Worm (Caenorhabditis elegans) whole organism, young adult: ENCODE measurements around the gene W07G4.1.

Experiments used
- B0336.3 ChIP-seq: fragments of 200-800 bp; sonication (Bioruptor generic); IDR thresholded peaks from 2 replicates; pipeline ENCODE4 v1.3.6; 2022; ENCODE audit warnings: missing genetic modification characterization, missing compliant biosample characterization
- ZK185.1 ChIP-seq: sonication (generic microtip); optimal IDR thresholded peaks from 2 replicates; lab custom pipeline; 2016; ENCODE audit warnings: mild to moderate bottlenecking, missing genetic modification characterization, missing compliant biosample characterization; ENCODE audit not compliant: poor library complexity, severe bottlenecking
- madf-8 ChIP-seq: fragments of 200-800 bp; sonication (Bioruptor generic); conservative IDR thresholded peaks from 2 replicates; pipeline ENCODE4 v1.3.6; 2022; ENCODE audit warnings: missing genetic modification reagents, missing genetic modification characterization, missing compliant biosample characterization
- sdz-38 ChIP-seq: sonication (generic microtip); optimal IDR thresholded peaks from 2 replicates; lab custom pipeline; 2016; ENCODE audit warnings: missing genotype, missing genetic modification characterization, missing compliant biosample characterization
- snpc-4 ChIP-seq, 5 experiments: fragments of 150-350 bp in 1 of 5; sonication (generic microtip) in 4 of 5; optimal IDR thresholded peaks; 2 replicates each; lab custom pipeline; 2014 to 2018; ENCODE audit warnings: missing genetic modification characterization in 5 of 5, missing biosample characterization in 3 of 5, antibody characterized with exemption in 2 of 5, mild to moderate bottlenecking in 2 of 5, missing compliant biosample characterization in 2 of 5, missing genotype in 2 of 5, moderate library complexity in 2 of 5, missing genetic modification reagents in 1 of 5
- ztf-22 ChIP-seq: fragments of 200-800 bp; sonication (Bioruptor generic); optimal IDR thresholded peaks from 2 replicates; lab custom pipeline; 2018; ENCODE audit warnings: mild to moderate bottlenecking, missing genetic modification characterization, moderate library complexity, missing compliant biosample characterization

DNA sequence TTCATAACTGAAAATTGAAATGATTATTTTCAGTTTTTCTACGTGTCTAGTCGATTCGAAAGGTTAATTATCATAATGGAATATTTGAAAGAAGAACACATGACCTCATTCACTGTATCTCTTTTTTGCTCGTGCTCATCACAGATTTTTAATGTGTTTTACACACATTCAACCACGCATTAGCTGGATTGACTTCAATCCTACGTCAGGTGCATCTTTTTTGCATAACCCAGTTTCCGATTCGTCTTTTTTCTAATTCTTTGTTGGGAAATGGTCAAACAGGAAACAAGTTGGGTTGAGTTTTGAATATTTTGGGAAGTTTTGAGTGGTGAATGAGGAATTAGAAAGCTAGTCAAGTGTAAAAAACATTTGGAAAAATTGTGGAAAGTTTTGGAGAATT is 37.0 kb downstream of the W07G4.1 start:
- no peak for TF ChIP-seq ztf-22 (GFP tag; lab: Kevin White, UChicago)
- TF ChIP-seq ZK185.1 (tag; lab: Kevin White, UChicago) = no peak
- TF ChIP-seq snpc-4 (GFP tag; optimal IDR thresholded peaks at IDR 0.05; lab: Kevin White, UChicago) = no peak
- TF ChIP-seq snpc-4 (tag; optimal IDR thresholded peaks at IDR 0.05; lab: Kevin White, UChicago) = no peak
- no peak for TF ChIP-seq madf-8 (GFP tag; lab: Robert Waterston, UW)
- no peak for TF ChIP-seq B0336.3 (GFP tag; lab: Robert Waterston, UW)
- TF ChIP-seq sdz-38 (tag; lab: Kevin White, UChicago) = no peak
